Fruit fly (Drosophila melanogaster): ENCODE measurements around the gene ppk21.

- TF ChIP-seq CG8478 (optimal IDR thresholded peaks at IDR 0.05) (no peak), CTCF (optimal IDR thresholded peaks at IDR 0.05) (no peak)
Measured at dm6 chr3R:29715277-29715676, 50.7 kb downstream of the ppk21 start, which contains the start of gene Dup99B.

Measured in S2 (cell line).